Fruit fly (Drosophila melanogaster) whole organism, embryonic: ENCODE results near the gene CG15916.
A peak's percentile ranks its signal among the peaks of the same experiment; 100 is the strongest.

Source experiments
- Atf3 ChIP-seq: fragments of 200-800 bp; sonication (Bioruptor generic); optimal IDR thresholded peaks from 3 replicates; lab custom pipeline; 2016; ENCODE audit warnings: missing biosample characterization, missing genetic modification characterization
- CG10274 ChIP-seq: fragments of 200-800 bp; sonication (Bioruptor generic); optimal IDR thresholded peaks from 3 replicates; lab custom pipeline; 2017; ENCODE audit warnings: missing biosample characterization, mild to moderate bottlenecking, missing genetic modification characterization
- CG10462 ChIP-seq: fragments of 200-800 bp; sonication (Bioruptor generic); optimal IDR thresholded peaks from 2 replicates; lab custom pipeline; 2016; ENCODE audit warnings: missing biosample characterization, missing genetic modification characterization
- CG10654 ChIP-seq: fragments of 200-800 bp; sonication (Bioruptor generic); optimal IDR thresholded peaks from 2 replicates; lab custom pipeline; 2016; ENCODE audit warnings: missing biosample characterization, missing genetic modification characterization
- CG11456 ChIP-seq: fragments of 200-800 bp; sonication (Bioruptor generic); IDR thresholded peaks from 3 replicates; pipeline ENCODE4 v1.3.6; 2022; ENCODE audit warnings: missing biosample characterization, missing genetic modification characterization
- CG12942 ChIP-seq: fragments of 200-800 bp; sonication (Bioruptor generic); optimal IDR thresholded peaks from 3 replicates; lab custom pipeline; 2016; ENCODE audit warnings: missing biosample characterization, missing genetic modification characterization
- CG13894 ChIP-seq: fragments of 200-800 bp; sonication (Bioruptor generic); optimal IDR thresholded peaks from 3 replicates; lab custom pipeline; 2018; ENCODE audit warnings: missing biosample characterization, mild to moderate bottlenecking, missing genetic modification characterization, moderate library complexity
- CG14860 ChIP-seq: fragments of 200-800 bp; sonication (Bioruptor generic); IDR thresholded peaks from 3 replicates; pipeline ENCODE4 v1.3.6; 2022; ENCODE audit warnings: missing biosample characterization, missing genetic modification characterization; ENCODE audit not compliant: partially characterized antibody
- CG14965 ChIP-seq: fragments of 200-800 bp; sonication (Bioruptor generic); optimal IDR thresholded peaks from 2 replicates; lab custom pipeline; 2016; ENCODE audit warnings: missing biosample characterization, missing genetic modification characterization, borderline replicate concordance
- CG17359 ChIP-seq: fragments of 200-800 bp; sonication (Bioruptor generic); optimal IDR thresholded peaks from 3 replicates; lab custom pipeline; 2018; ENCODE audit warnings: missing biosample characterization, mild to moderate bottlenecking, missing genetic modification characterization, moderate library complexity
- CG18764 ChIP-seq: fragments of 200-800 bp; sonication (Bioruptor generic); optimal IDR thresholded peaks from 3 replicates; lab custom pipeline; 2016; ENCODE audit warnings: missing biosample characterization, missing genetic modification characterization
- CG3281 ChIP-seq: fragments of 200-800 bp; sonication (Bioruptor generic); optimal IDR thresholded peaks from 3 replicates; lab custom pipeline; 2017; ENCODE audit warnings: missing biosample characterization, mild to moderate bottlenecking, missing genetic modification characterization
- CG33557 ChIP-seq: fragments of 200-800 bp; sonication (Bioruptor generic); optimal IDR thresholded peaks from 2 replicates; lab custom pipeline; 2019; ENCODE audit warnings: missing biosample characterization, mild to moderate bottlenecking, missing genetic modification characterization, moderate library complexity
- CG6654 ChIP-seq: fragments of 200-800 bp; sonication (Bioruptor generic); optimal IDR thresholded peaks from 2 replicates; lab custom pipeline; 2017; ENCODE audit warnings: missing biosample characterization, mild to moderate bottlenecking, missing genetic modification characterization
- CG6854 ChIP-seq: fragments of 200-800 bp; sonication (Bioruptor generic); optimal IDR thresholded peaks from 3 replicates; lab custom pipeline; 2017; ENCODE audit warnings: missing biosample characterization, mild to moderate bottlenecking, missing genetic modification characterization
- CG7839 ChIP-seq: fragments of 200-800 bp; sonication (Bioruptor generic); optimal IDR thresholded peaks from 3 replicates; lab custom pipeline; 2018; ENCODE audit warnings: missing biosample characterization, mild to moderate bottlenecking, missing genetic modification characterization, moderate library complexity
- CG8089 ChIP-seq: fragments of 200-800 bp; sonication (Bioruptor generic); optimal IDR thresholded peaks from 3 replicates; lab custom pipeline; 2016; ENCODE audit warnings: missing biosample characterization, missing genetic modification characterization
- CG8359 ChIP-seq: fragments of 200-800 bp; sonication (Bioruptor generic); optimal IDR thresholded peaks from 2 replicates; lab custom pipeline; 2017; ENCODE audit warnings: missing biosample characterization, mild to moderate bottlenecking, missing genetic modification characterization, borderline replicate concordance
- CG9932 ChIP-seq: fragments of 200-800 bp; sonication (Bioruptor generic); IDR thresholded peaks from 2 replicates; pipeline ENCODE4 v1.3.6; 2022; ENCODE audit warnings: missing biosample characterization, missing genetic modification characterization
- CoRest ChIP-seq: fragments of 200-800 bp; sonication (Bioruptor generic); optimal IDR thresholded peaks from 3 replicates; lab custom pipeline; 2018; ENCODE audit warnings: missing biosample characterization, mild to moderate bottlenecking, missing genetic modification characterization, moderate library complexity
- Gug ChIP-seq: fragments of 200-800 bp; sonication (Bioruptor generic); IDR thresholded peaks from 4 replicates; pipeline ENCODE4 v1.3.6; 2022; ENCODE audit warnings: missing biosample characterization, missing genetic modification characterization
- HLH3B ChIP-seq: fragments of 200-800 bp; sonication (Bioruptor generic); IDR thresholded peaks from 2 replicates; pipeline ENCODE4 v1.3.6; 2022; ENCODE audit warnings: missing biosample characterization, missing genetic modification characterization
- Jarid2 ChIP-seq: fragments of 200-800 bp; sonication (Bioruptor generic); optimal IDR thresholded peaks from 3 replicates; lab custom pipeline; 2017; ENCODE audit warnings: mild to moderate bottlenecking, missing biosample characterization, missing genetic modification reagents, missing genetic modification characterization
- NfI ChIP-seq: fragments of 200-800 bp; sonication (Bioruptor generic); optimal IDR thresholded peaks from 3 replicates; lab custom pipeline; 2018; ENCODE audit warnings: missing biosample characterization, mild to moderate bottlenecking, missing genetic modification characterization, moderate library complexity
- PHDP ChIP-seq: fragments of 200-800 bp; sonication (Bioruptor generic); optimal IDR thresholded peaks from 3 replicates; lab custom pipeline; 2018; ENCODE audit warnings: missing biosample characterization, mild to moderate bottlenecking, missing genetic modification characterization, moderate library complexity
- Poxn ChIP-seq: fragments of 200-800 bp; sonication (Bioruptor generic); IDR thresholded peaks from 2 replicates; pipeline ENCODE4 v1.3.6; 2022; ENCODE audit warnings: missing biosample characterization, missing genetic modification characterization
- Ravus ChIP-seq: fragments of 200-800 bp; sonication (Bioruptor generic); IDR thresholded peaks from 2 replicates; pipeline ENCODE4 v1.3.6; 2022; ENCODE audit warnings: missing biosample characterization, missing genetic modification characterization
- Rx ChIP-seq: fragments of 200-800 bp; sonication (Bioruptor generic); IDR thresholded peaks from 2 replicates; pipeline ENCODE4 v1.3.6; 2022; ENCODE audit warnings: missing biosample characterization, missing genetic modification characterization
- Taf1 ChIP-seq: fragments of 200-800 bp; sonication (Bioruptor generic); IDR thresholded peaks from 2 replicates; pipeline ENCODE4 v1.3.6; 2022; ENCODE audit warnings: missing biosample characterization, missing genetic modification characterization
- amos ChIP-seq: fragments of 200-800 bp; sonication (Bioruptor generic); IDR thresholded peaks from 2 replicates; pipeline ENCODE4 v1.3.6; 2022; ENCODE audit warnings: missing biosample characterization, missing genetic modification characterization; ENCODE audit not compliant: partially characterized antibody
- ase ChIP-seq: fragments of 200-800 bp; sonication (Bioruptor generic); IDR thresholded peaks from 3 replicates; pipeline ENCODE4 v1.3.6; 2022; ENCODE audit warnings: missing biosample characterization, missing genetic modification characterization
- ato ChIP-seq: fragments of 200-800 bp; sonication (Bioruptor generic); IDR thresholded peaks from 2 replicates; pipeline ENCODE4 v1.3.6; 2022; ENCODE audit warnings: missing biosample characterization, missing genetic modification characterization; ENCODE audit not compliant: partially characterized antibody
- bbx ChIP-seq: fragments of 200-800 bp; sonication (Bioruptor generic); IDR thresholded peaks from 2 replicates; pipeline ENCODE4 v1.3.6; 2022; ENCODE audit warnings: missing biosample characterization, missing genetic modification characterization; ENCODE audit not compliant: partially characterized antibody
- caup ChIP-seq: fragments of 200-800 bp; sonication (Bioruptor generic); optimal IDR thresholded peaks from 3 replicates; lab custom pipeline; 2017; ENCODE audit warnings: missing biosample characterization, mild to moderate bottlenecking, missing genetic modification characterization, moderate library complexity; ENCODE audit not compliant: severe bottlenecking
- dmrt99B ChIP-seq: fragments of 200-800 bp; sonication (Bioruptor generic); optimal IDR thresholded peaks from 2 replicates; lab custom pipeline; 2018; ENCODE audit warnings: missing biosample characterization, mild to moderate bottlenecking, missing genetic modification characterization, moderate library complexity
- eve ChIP-seq, 2 experiments: fragments of >200 bp; optimal IDR thresholded peaks; 2 replicates each; lab custom pipeline; 2017; ENCODE audit warnings: missing biosample characterization in 2 of 2, missing genetic modification characterization in 2 of 2
- fd3F ChIP-seq: fragments of 200-800 bp; sonication (Bioruptor generic); optimal IDR thresholded peaks from 2 replicates; lab custom pipeline; 2018; ENCODE audit warnings: missing biosample characterization, mild to moderate bottlenecking, missing genetic modification characterization, moderate library complexity
- gfzf ChIP-seq: fragments of 200-800 bp; sonication (Bioruptor generic); optimal IDR thresholded peaks from 2 replicates; lab custom pipeline; 2016; ENCODE audit warnings: missing biosample characterization, mild to moderate bottlenecking, missing genetic modification characterization, moderate library complexity
- h ChIP-seq: fragments of >200 bp; optimal IDR thresholded peaks from 2 replicates; lab custom pipeline; 2017
- hb ChIP-seq: fragments of 200-800 bp; sonication (Bioruptor generic); IDR thresholded peaks from 3 replicates; pipeline ENCODE4 v1.3.6; 2022; ENCODE audit warnings: missing biosample characterization, missing genetic modification characterization; ENCODE audit not compliant: partially characterized antibody
- her ChIP-seq: fragments of 200-800 bp; sonication (Bioruptor generic); optimal IDR thresholded peaks from 2 replicates; lab custom pipeline; 2016; ENCODE audit warnings: missing biosample characterization, missing genetic modification characterization
- inv ChIP-seq: fragments of 200-800 bp; sonication (Bioruptor generic); IDR thresholded peaks from 2 replicates; pipeline ENCODE4 v1.3.6; 2022; ENCODE audit warnings: missing biosample characterization, missing genetic modification characterization; ENCODE audit not compliant: partially characterized antibody
- lmd ChIP-seq: fragments of 200-800 bp; sonication (Bioruptor generic); IDR thresholded peaks from 2 replicates; pipeline ENCODE4 v1.3.6; 2022; ENCODE audit warnings: missing biosample characterization, missing genetic modification characterization
- maf-S ChIP-seq: fragments of 200-800 bp; sonication (Bioruptor generic); optimal IDR thresholded peaks from 2 replicates; lab custom pipeline; 2016; ENCODE audit warnings: missing biosample characterization, missing genetic modification characterization
- nau ChIP-seq: fragments of 200-800 bp; sonication (Bioruptor generic); optimal IDR thresholded peaks from 3 replicates; lab custom pipeline; 2017; ENCODE audit warnings: missing biosample characterization, mild to moderate bottlenecking, missing genetic modification characterization, missing genetic modification reagents
- pum ChIP-seq: fragments of 200-800 bp; sonication (Bioruptor generic); optimal IDR thresholded peaks from 2 replicates; lab custom pipeline; 2016; ENCODE audit warnings: missing biosample characterization, missing genetic modification characterization
- stc ChIP-seq: fragments of 200-800 bp; sonication (Bioruptor generic); IDR thresholded peaks from 2 replicates; pipeline ENCODE4 v1.3.6; 2022; ENCODE audit warnings: missing biosample characterization, missing genetic modification characterization
- tio ChIP-seq: fragments of 200-800 bp; sonication (Bioruptor generic); optimal IDR thresholded peaks from 2 replicates; lab custom pipeline; 2017; ENCODE audit warnings: missing biosample characterization, missing genetic modification characterization, inconsistent platforms
- trem ChIP-seq: fragments of 200-800 bp; optimal IDR thresholded peaks from 3 replicates; lab custom pipeline; 2019; ENCODE audit warnings: missing biosample characterization, mild to moderate bottlenecking, missing genetic modification characterization, moderate library complexity
- trh ChIP-seq: fragments of 200-800 bp; sonication (Bioruptor generic); optimal IDR thresholded peaks from 2 replicates; lab custom pipeline; 2016; ENCODE audit warnings: missing biosample characterization, missing genetic modification characterization
- zen2 ChIP-seq: fragments of 200-800 bp; sonication (Bioruptor generic); IDR thresholded peaks from 3 replicates; pipeline ENCODE4 v1.3.6; 2022; ENCODE audit warnings: missing biosample characterization, missing genetic modification characterization; ENCODE audit not compliant: partially characterized antibody

Gene CG15916

DNA sequence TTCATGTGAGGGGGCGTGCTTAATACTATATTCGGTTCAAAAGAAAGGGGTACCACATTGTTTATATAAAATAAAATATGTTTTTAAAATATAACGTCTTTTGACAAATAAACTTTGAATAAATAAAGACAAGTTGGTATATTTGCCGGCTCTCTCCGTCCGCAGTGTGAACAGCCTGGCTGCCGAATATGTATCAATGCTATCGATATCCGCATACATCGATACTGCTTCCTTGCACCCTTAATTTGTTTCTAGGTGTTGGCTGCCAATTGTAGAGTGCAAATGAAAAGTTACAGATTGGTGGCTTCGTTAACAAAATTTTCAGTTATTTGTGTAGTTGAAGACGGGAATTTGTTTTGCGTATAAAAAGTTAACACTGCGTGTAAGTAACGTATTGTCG, 30.5 kb upstream of the CG15916 start, which contains the start of gene Gbeta13F:
Gbeta13F (plus strand) TSS at position 247 of the 400 bp plus-strand sequence.
- no peak for TF ChIP-seq CG33557 (GFP tag; lab: Kevin White, UChicago)
- TF ChIP-seq stc (GFP tag; lab: Robert Waterston, UW) = no peak
- TF ChIP-seq CG3281 = no peak
- no peak for TF ChIP-seq CG10654
- no peak for TF ChIP-seq CG17359 (tag; lab: Kevin White, UChicago)
- TF ChIP-seq Taf1 (GFP tag; lab: Robert Waterston, UW) = no peak
- TF ChIP-seq zen2 (GFP tag; lab: Robert Waterston, UW) = no peak
- no peak for TF ChIP-seq CG7839 (tag; lab: Kevin White, UChicago)
- peak; percentile 50; the same call in 1 of the 2 replicates for TF ChIP-seq ato (GFP tag; lab: Robert Waterston, UW)
- no peak for TF ChIP-seq CG10462 (GFP tag; lab: Kevin White, UChicago)
- TF ChIP-seq PHDP (tag; lab: Kevin White, UChicago) = no peak
- TF ChIP-seq Rx (GFP tag; lab: Robert Waterston, UW) = no peak
- no peak for TF ChIP-seq eve (GFP tag; optimal IDR thresholded peaks at IDR 0.05; lab: Kevin White, UChicago)
- TF ChIP-seq bbx = peak; percentile 79
- no peak for TF ChIP-seq her (GFP tag; lab: Kevin White, UChicago)
- no peak for TF ChIP-seq Ravus (GFP tag; lab: Robert Waterston, UW)
- TF ChIP-seq tio = no peak
- peak; percentile 0 for TF ChIP-seq CoRest
- TF ChIP-seq CG11456 (GFP tag; lab: Robert Waterston, UW) = no peak
- TF ChIP-seq gfzf (GFP tag; lab: Kevin White, UChicago) = no peak
- TF ChIP-seq CG14860 (GFP tag; lab: Robert Waterston, UW) = peak; percentile 37; the same call in 1 of the 3 replicates
- TF ChIP-seq nau (GFP tag; lab: Kevin White, UChicago) = no peak
- TF ChIP-seq HLH3B (GFP tag; lab: Robert Waterston, UW) = no peak
- TF ChIP-seq CG6854 (GFP tag; lab: Kevin White, UChicago) = no peak
- no peak for TF ChIP-seq Jarid2 (GFP tag; lab: Kevin White, UChicago)
- TF ChIP-seq amos (GFP tag; lab: Robert Waterston, UW) = peak; percentile 78; the same call in 1 of the 2 replicates
- TF ChIP-seq trem (tag; lab: Kevin White, UChicago) = peak; percentile 4
- TF ChIP-seq lmd (GFP tag; lab: Robert Waterston, UW) = no peak
- no peak for TF ChIP-seq NfI (GFP tag; lab: Kevin White, UChicago)
- no peak for TF ChIP-seq dmrt99B (tag; lab: Kevin White, UChicago)
- no peak for TF ChIP-seq CG8359 (GFP tag; lab: Kevin White, UChicago)
- TF ChIP-seq CG14965 = no peak
- TF ChIP-seq caup (GFP tag; lab: Kevin White, UChicago) = no peak
- TF ChIP-seq pum (GFP tag; lab: Kevin White, UChicago) = no peak
- no peak for TF ChIP-seq Poxn
- no peak for TF ChIP-seq h (lab: Kevin White, UChicago)
- TF ChIP-seq CG12942 (GFP tag; lab: Kevin White, UChicago) = no peak
- no peak for TF ChIP-seq CG18764 (GFP tag; lab: Kevin White, UChicago)
- TF ChIP-seq inv (GFP tag; lab: Robert Waterston, UW) = peak; percentile 58
- TF ChIP-seq hb (GFP tag; lab: Robert Waterston, UW) = peak; percentile 52; the same call in 2 of the 3 replicates
- no peak for TF ChIP-seq trh (GFP tag; lab: Kevin White, UChicago)
- TF ChIP-seq fd3F (GFP tag; lab: Kevin White, UChicago) = no peak
- TF ChIP-seq CG10274 = no peak
- TF ChIP-seq CG8089 = no peak
- no peak for TF ChIP-seq maf-S (GFP tag; lab: Kevin White, UChicago)
- TF ChIP-seq ase (GFP tag; lab: Robert Waterston, UW) = no peak
- TF ChIP-seq CG13894 (tag; lab: Kevin White, UChicago) = no peak
- peak; percentile 31; the same call in 1 of the 4 replicates for TF ChIP-seq Gug (GFP tag; lab: Robert Waterston, UW)
- TF ChIP-seq CG6654 (GFP tag; lab: Kevin White, UChicago) = no peak
- no peak for TF ChIP-seq Atf3 (GFP tag; lab: Kevin White, UChicago)
- TF ChIP-seq CG9932 = peak; percentile 55
